Fruit fly (Drosophila melanogaster): Measurements from ENCODE around the gene CG31459.

CG31459 gene

DNA sequence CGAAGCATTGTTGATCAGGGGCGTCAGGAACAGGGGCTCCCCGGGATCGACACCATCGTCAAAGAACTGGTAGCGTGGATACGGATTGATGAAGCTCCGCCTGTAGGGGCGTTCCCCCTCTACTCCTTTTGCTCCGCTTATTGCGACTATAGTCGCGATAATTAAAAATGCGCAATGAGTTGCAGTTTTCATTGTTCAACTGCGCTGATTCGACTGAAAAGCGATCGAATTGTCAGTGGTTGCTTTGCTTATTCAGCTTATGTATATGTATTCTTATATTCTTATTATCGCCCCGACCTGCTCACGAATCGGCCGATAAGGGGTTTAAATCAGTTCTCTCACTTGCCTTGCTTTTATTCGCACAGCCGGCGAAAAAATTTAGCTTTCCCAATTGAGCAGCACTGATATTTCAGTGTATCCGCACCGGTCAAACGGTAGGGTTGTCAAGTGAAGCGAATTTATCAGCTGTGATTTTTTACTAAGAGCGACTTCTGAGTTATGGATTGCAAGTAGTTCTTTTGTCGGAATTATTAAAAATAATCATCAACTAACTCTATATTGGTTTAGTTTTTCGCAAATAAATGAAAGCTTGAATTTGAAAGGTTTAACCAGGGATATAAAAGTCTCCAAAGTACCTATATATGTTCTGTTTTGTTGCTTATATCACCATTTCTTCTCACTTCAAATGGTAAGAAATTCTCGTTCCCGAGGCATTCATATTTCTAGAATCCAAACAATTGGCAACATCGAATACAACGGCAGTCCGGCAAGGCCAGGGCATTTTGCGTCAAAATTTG is 23.5 kb downstream of the CG31459 start, which contains the start of the genes CG4572 and CG4686 (continued):
- peak; percentile 85 to 88 for TF ChIP-seq foxo (GFP tag; optimal IDR thresholded peaks at IDR 0.05)

DNA sequence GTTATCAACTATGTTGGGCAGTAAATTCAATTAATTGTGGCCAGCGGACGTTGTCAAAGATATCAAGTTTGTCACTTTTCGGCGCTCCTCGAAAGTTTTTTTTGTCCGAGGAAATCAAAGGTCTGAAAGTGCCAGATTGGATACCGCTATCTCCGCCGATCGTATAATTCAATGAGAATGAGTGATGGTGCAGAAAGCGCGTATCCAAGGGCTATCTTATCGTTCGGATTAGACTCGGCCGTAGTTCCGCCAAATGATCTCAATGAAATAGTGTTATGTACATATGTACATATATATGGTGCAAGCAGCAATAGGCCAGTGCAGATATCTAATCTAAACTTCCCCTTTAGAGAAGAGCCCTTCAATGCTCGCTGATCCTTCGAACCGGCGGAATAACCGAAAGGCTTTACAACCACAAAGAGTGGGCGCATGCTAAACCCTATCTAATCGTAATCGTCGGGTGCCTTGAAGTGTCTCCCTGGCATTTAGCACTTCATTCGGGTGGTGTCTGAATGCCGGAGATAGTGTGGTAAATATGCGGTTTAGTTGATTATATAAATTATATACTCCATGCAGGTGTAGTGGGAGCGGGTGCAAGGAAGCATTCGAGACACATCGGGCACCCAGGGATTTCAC is 32.6 kb downstream of the CG31459 start:
- TF ChIP-seq lola (GFP tag; optimal IDR thresholded peaks at IDR 0.05) (no peak), woc (GFP tag; optimal IDR thresholded peaks at IDR 0.05) (no peak)

DNA sequence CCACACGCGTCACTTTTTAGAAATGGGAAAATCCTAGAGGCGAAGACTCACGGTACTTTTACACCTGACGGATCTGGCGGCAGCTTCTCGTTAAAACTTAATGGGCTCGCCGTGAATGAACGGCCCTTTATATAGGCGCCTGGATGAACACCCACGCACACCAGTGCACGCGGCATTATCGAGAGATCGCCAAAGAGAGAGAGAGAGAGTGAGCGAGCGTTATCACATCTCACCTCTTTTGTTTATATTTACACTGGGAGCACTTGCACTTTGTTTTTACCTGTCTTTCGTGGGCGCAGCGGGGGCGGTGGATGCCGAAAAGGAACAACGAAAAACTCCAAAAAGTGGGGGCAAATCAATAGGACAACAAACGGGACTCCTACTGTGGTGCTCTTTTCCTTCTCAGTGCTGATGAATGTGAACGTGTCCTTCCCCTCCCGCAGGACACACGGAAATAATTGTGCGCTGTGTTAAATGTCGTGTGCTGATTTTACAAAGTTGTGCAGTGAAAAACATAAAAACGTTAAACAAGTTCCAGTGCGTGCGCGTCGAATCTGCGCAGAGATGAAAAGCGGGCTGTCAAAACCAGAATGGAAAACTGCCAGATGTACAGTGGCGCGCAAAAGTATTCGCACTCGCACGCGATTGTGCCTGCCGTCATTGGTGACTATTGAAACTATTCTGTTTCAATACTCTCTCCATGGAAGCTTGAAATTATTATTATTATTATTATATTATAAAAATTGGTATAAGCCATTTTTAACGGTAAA is 34.7 kb downstream of the CG31459 start, which contains the start of gene Mrp5:
Gene Mrp5, minus strand, starts transcription at position 561 of the 770 bp plus-strand sequence.
- TF ChIP-seq rgr (GFP tag; optimal IDR thresholded peaks at IDR 0.05) (no peak), h (GFP tag; optimal IDR thresholded peaks at IDR 0.05) (peak; percentile 60), dmrt93B (GFP tag; optimal IDR thresholded peaks at IDR 0.05) (no peak), jim (GFP tag; optimal IDR thresholded peaks at IDR 0.05) (no peak), Myc (optimal IDR thresholded peaks at IDR 0.05) (no peak), Mio (GFP tag; optimal IDR thresholded peaks at IDR 0.05) (no peak), lola (GFP tag; optimal IDR thresholded peaks at IDR 0.05) (no peak), Hr78 (GFP tag; optimal IDR thresholded peaks at IDR 0.05) (no peak), GATAd (GFP tag; optimal IDR thresholded peaks at IDR 0.05) (no peak), Vsx2 (GFP tag; optimal IDR thresholded peaks at IDR 0.05; ENCODE audit: partially characterized antibody) (no peak), woc (GFP tag; optimal IDR thresholded peaks at IDR 0.05) (no peak), usp (GFP tag; optimal IDR thresholded peaks at IDR 0.05) (no peak), psq (GFP tag; optimal IDR thresholded peaks at IDR 0.05) (peak; percentile 82), Hnf4 (GFP tag; optimal IDR thresholded peaks at IDR 0.05) (no peak), CG9705 (GFP tag; optimal IDR thresholded peaks at IDR 0.05) (no peak), pan (optimal IDR thresholded peaks at IDR 0.05) (no peak), Sp1 (GFP tag; optimal IDR thresholded peaks at IDR 0.05) (no peak), Abd-B (GFP tag; optimal IDR thresholded peaks at IDR 0.05) (no peak), br (GFP tag; optimal IDR thresholded peaks at IDR 0.05) (peak; percentile 12), Hr83 (GFP tag; optimal IDR thresholded peaks at IDR 0.05; ENCODE audit: poor library complexity, severe bottlenecking) (peak; percentile 71), fru (GFP tag; optimal IDR thresholded peaks at IDR 0.05) (peak; percentile 23), Jra (GFP tag; optimal IDR thresholded peaks at IDR 0.05) (no peak), sv (GFP tag; optimal IDR thresholded peaks at IDR 0.05) (no peak), HLH106 (tag; optimal IDR thresholded peaks at IDR 0.05) (no peak), Dfd (GFP tag; optimal IDR thresholded peaks at IDR 0.05) (no peak), sage (GFP tag; optimal IDR thresholded peaks at IDR 0.05) (no peak), tai (GFP tag; optimal IDR thresholded peaks at IDR 0.05) (no peak), Dif (GFP tag; optimal IDR thresholded peaks at IDR 0.05; ENCODE audit: partially characterized antibody) (peak; percentile 74), N (GFP tag; optimal IDR thresholded peaks at IDR 0.05) (no peak), CG32264 (GFP tag; optimal IDR thresholded peaks at IDR 0.05) (no peak), foxo (GFP tag; optimal IDR thresholded peaks at IDR 0.05) (peak in 1 of 2 experiments; percentile 13), OdsH (GFP tag; optimal IDR thresholded peaks at IDR 0.05) (no peak), ey (GFP tag; optimal IDR thresholded peaks at IDR 0.05) (no peak), CrebA (GFP tag; optimal IDR thresholded peaks at IDR 0.05; ENCODE audit: borderline replicate concordance) (no peak), dl (GFP tag; optimal IDR thresholded peaks at IDR 0.05; ENCODE audit: insufficient read depth in 1 of 2, partially characterized antibody in 2 of 2) (peak in 1 of 2 experiments; percentile 83), dsf (GFP tag; optimal IDR thresholded peaks at IDR 0.05; ENCODE audit: borderline replicate concordance) (no peak), brk (GFP tag; optimal IDR thresholded peaks at IDR 0.05) (no peak), Rel (GFP tag; optimal IDR thresholded peaks at IDR 0.05) (no peak), Rel (tag; optimal IDR thresholded peaks at IDR 0.05) (no peak)
